Worm (Caenorhabditis elegans): Measurements from ENCODE around the gene tbx-11.

DNA sequence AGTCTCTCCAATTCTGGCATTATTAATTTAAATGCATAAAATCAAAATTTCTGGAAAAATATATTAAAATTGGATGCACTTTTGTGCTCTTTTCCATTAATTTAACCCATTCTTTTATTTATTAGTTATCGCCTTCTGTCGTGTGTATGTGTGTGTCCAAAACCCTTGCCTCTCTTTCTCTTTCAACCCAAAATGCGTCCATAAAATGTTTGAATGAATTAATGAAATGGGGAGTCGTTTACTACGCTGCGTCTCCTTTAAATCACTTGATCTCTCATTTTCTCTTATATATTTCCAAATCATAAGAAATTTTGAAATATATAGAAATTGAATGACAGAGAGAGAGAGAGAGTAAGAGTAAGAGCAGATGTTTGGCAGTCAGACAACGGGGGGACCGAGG, 31.2 kb upstream of the tbx-11 start:
- no peak for TF ChIP-seq dao-5 (tag; optimal IDR thresholded peaks at IDR 0.05)
- no peak for TF ChIP-seq W03F9.2 (tag; optimal IDR thresholded peaks at IDR 0.05)
